Fruit fly (Drosophila melanogaster): ENCODE data around the gene Slip1.
A peak's percentile ranks its signal among the peaks of the same experiment; 100 is the strongest.

The Slip1 gene

dm6 chr4:663055-663670, at the start of gene Slip1, which contains the start of gene CG46466:
Slip1 (plus strand) TSS chr4:663621.
CG46466 (minus strand) TSS chr4:663124.
- TF ChIP-seq Hnf4 (GFP tag; optimal IDR thresholded peaks at IDR 0.05) = no peak
- peak; percentile 64 for TF ChIP-seq lola (GFP tag; optimal IDR thresholded peaks at IDR 0.05)
- TF ChIP-seq CG9705 (GFP tag; optimal IDR thresholded peaks at IDR 0.05) = peak; percentile 16
- TF ChIP-seq ey (GFP tag; optimal IDR thresholded peaks at IDR 0.05) = peak; percentile 36
- TF ChIP-seq Mio (GFP tag; optimal IDR thresholded peaks at IDR 0.05) = no peak
- TF ChIP-seq woc (GFP tag; optimal IDR thresholded peaks at IDR 0.05) = peak; percentile 46
- TF ChIP-seq N (GFP tag; optimal IDR thresholded peaks at IDR 0.05) = peak; percentile 89
- no peak for TF ChIP-seq psq (GFP tag; optimal IDR thresholded peaks at IDR 0.05)
- peak; percentile 87 for TF ChIP-seq Hr78 (GFP tag; optimal IDR thresholded peaks at IDR 0.05)

- TF ChIP-seq dl (GFP tag; optimal IDR thresholded peaks at IDR 0.05; ENCODE audit: insufficient read depth in 1 of 2, partially characterized antibody in 2 of 2) (no peak), Vsx2 (GFP tag; optimal IDR thresholded peaks at IDR 0.05; ENCODE audit: partially characterized antibody) (peak; percentile 56), fru (GFP tag; optimal IDR thresholded peaks at IDR 0.05) (no peak), N (GFP tag; optimal IDR thresholded peaks at IDR 0.05) (no peak), Dfd (GFP tag; optimal IDR thresholded peaks at IDR 0.05) (peak; percentile 57), ey (GFP tag; optimal IDR thresholded peaks at IDR 0.05) (no peak), Dif (GFP tag; optimal IDR thresholded peaks at IDR 0.05; ENCODE audit: partially characterized antibody) (peak; percentile 38)
These were observed 37.4 kb upstream of the Slip1 start, which contains the start of gene mav for dm6 chr4:625898-626644. mav (minus strand) TSS chr4:626031.

dm6 chr4:629391-629790, 34.0 kb upstream of the Slip1 start, which contains the start of gene Gat:
Gat (plus strand) TSS chr4:629691.
- no peak for TF ChIP-seq Vsx2 (GFP tag; optimal IDR thresholded peaks at IDR 0.05; ENCODE audit: partially characterized antibody)
- TF ChIP-seq psq (GFP tag; optimal IDR thresholded peaks at IDR 0.05) = no peak
- TF ChIP-seq rgr (GFP tag; optimal IDR thresholded peaks at IDR 0.05) = no peak
- no peak for TF ChIP-seq HLH106 (tag; optimal IDR thresholded peaks at IDR 0.05)
- TF ChIP-seq Myc (optimal IDR thresholded peaks at IDR 0.05) = no peak
- no peak for TF ChIP-seq foxo (GFP tag; optimal IDR thresholded peaks at IDR 0.05)
- no peak for TF ChIP-seq Abd-B (GFP tag; optimal IDR thresholded peaks at IDR 0.05)
- no peak for TF ChIP-seq Jra (GFP tag; optimal IDR thresholded peaks at IDR 0.05)
- no peak for TF ChIP-seq fru (GFP tag; optimal IDR thresholded peaks at IDR 0.05)
- no peak for TF ChIP-seq h (GFP tag; optimal IDR thresholded peaks at IDR 0.05)
- TF ChIP-seq Rel (GFP tag; optimal IDR thresholded peaks at IDR 0.05) = no peak
- TF ChIP-seq Rel (tag; optimal IDR thresholded peaks at IDR 0.05) = no peak
- no peak for TF ChIP-seq tai (GFP tag; optimal IDR thresholded peaks at IDR 0.05)
- no peak for TF ChIP-seq Hr78 (GFP tag; optimal IDR thresholded peaks at IDR 0.05)
- no peak for TF ChIP-seq pan (optimal IDR thresholded peaks at IDR 0.05)
- TF ChIP-seq jim (GFP tag; optimal IDR thresholded peaks at IDR 0.05) = no peak
- TF ChIP-seq br (GFP tag; optimal IDR thresholded peaks at IDR 0.05) = no peak
- TF ChIP-seq ey (GFP tag; optimal IDR thresholded peaks at IDR 0.05) = no peak
- no peak for TF ChIP-seq woc (GFP tag; optimal IDR thresholded peaks at IDR 0.05)

dm6 chr4:646414-647016, 16.9 kb upstream of the Slip1 start, which contains the start of gene Ekar:
Ekar (minus strand) TSS chr4:646556.
- no peak for TF ChIP-seq N (GFP tag; optimal IDR thresholded peaks at IDR 0.05)
- TF ChIP-seq lola (GFP tag; optimal IDR thresholded peaks at IDR 0.05) = no peak
- no peak for TF ChIP-seq rgr (GFP tag; optimal IDR thresholded peaks at IDR 0.05)
- no peak for TF ChIP-seq Vsx2 (GFP tag; optimal IDR thresholded peaks at IDR 0.05; ENCODE audit: partially characterized antibody)
- TF ChIP-seq Hr83 (GFP tag; optimal IDR thresholded peaks at IDR 0.05; ENCODE audit: poor library complexity, severe bottlenecking) = no peak
- no peak for TF ChIP-seq h (GFP tag; optimal IDR thresholded peaks at IDR 0.05)
- no peak for TF ChIP-seq CG9705 (GFP tag; optimal IDR thresholded peaks at IDR 0.05)
- no peak for TF ChIP-seq Dif (GFP tag; optimal IDR thresholded peaks at IDR 0.05; ENCODE audit: partially characterized antibody)
- no peak for TF ChIP-seq tai (GFP tag; optimal IDR thresholded peaks at IDR 0.05)
- TF ChIP-seq CrebA (GFP tag; optimal IDR thresholded peaks at IDR 0.05; ENCODE audit: borderline replicate concordance) = no peak
- no peak for TF ChIP-seq Dfd (GFP tag; optimal IDR thresholded peaks at IDR 0.05)
- TF ChIP-seq Hnf4 (GFP tag; optimal IDR thresholded peaks at IDR 0.05) = no peak
- no peak for TF ChIP-seq foxo (GFP tag; optimal IDR thresholded peaks at IDR 0.05)

Measured in whole organism, wandering third instar larva.